Fruit fly (Drosophila melanogaster) whole organism: Measurements from ENCODE around the gene CG31676.

ENCODE experiments used
- CG8478 ChIP-seq: fragments of >200 bp; optimal IDR thresholded peaks from 2 replicates; lab custom pipeline; 2018; ENCODE audit warnings: inconsistent platforms
- Dll ChIP-seq: fragments of >200 bp; optimal IDR thresholded peaks from 2 replicates; lab custom pipeline; 2017
- EcR ChIP-seq, 2 experiments: fragments of >200 bp; optimal IDR thresholded peaks; 2 replicates each; lab custom pipeline; 2017; ENCODE audit warnings: missing biosample characterization in 2 of 2, missing genetic modification characterization in 2 of 2, missing genetic modification reagents in 2 of 2
- pan ChIP-seq: fragments of >200 bp; optimal IDR thresholded peaks from 2 replicates; lab custom pipeline; 2017
- psq ChIP-seq: fragments of >200 bp; optimal IDR thresholded peaks from 2 replicates; lab custom pipeline; 2017
- usp ChIP-seq: fragments of >200 bp; optimal IDR thresholded peaks from 2 replicates; lab custom pipeline; 2017; ENCODE audit warnings: missing biosample characterization, missing genetic modification characterization, mixed read lengths

The CG31676 gene

dm6 chr2L:20883097-20883496 lies 42.5 kb downstream of the CG31676 start:
- TF ChIP-seq psq = no peak
- no peak for TF ChIP-seq CG8478 (lab: Kevin White, UChicago)
- no peak for TF ChIP-seq usp
- TF ChIP-seq Dll (lab: Kevin White, UChicago) = no peak
- no peak for TF ChIP-seq pan (lab: Kevin White, UChicago)
- TF ChIP-seq EcR (GFP tag; optimal IDR thresholded peaks at IDR 0.05; lab: Kevin White, UChicago) = no peak

dm6 chr2L:20883624-20884220 lies 43.2 kb downstream of the CG31676 start:
- TF ChIP-seq psq (no peak), Dll (lab: Kevin White, UChicago) (no peak), EcR (GFP tag; optimal IDR thresholded peaks at IDR 0.05; lab: Kevin White, UChicago) (no peak), CG8478 (lab: Kevin White, UChicago) (no peak), usp (no peak), pan (lab: Kevin White, UChicago) (no peak)

dm6 chr2L:20885889-20886507 lies 45.4 kb downstream of the CG31676 start:
- no peak for TF ChIP-seq EcR (GFP tag; optimal IDR thresholded peaks at IDR 0.05; lab: Kevin White, UChicago)
- TF ChIP-seq CG8478 (lab: Kevin White, UChicago) = no peak
- TF ChIP-seq Dll (lab: Kevin White, UChicago) = no peak
- no peak for TF ChIP-seq pan (lab: Kevin White, UChicago)
- TF ChIP-seq usp = no peak
- no peak for TF ChIP-seq psq

dm6 chr2L:20887273-20887672 lies 46.7 kb downstream of the CG31676 start:
- TF ChIP-seq pan (lab: Kevin White, UChicago) = no peak
- no peak for TF ChIP-seq CG8478 (lab: Kevin White, UChicago)
- no peak for TF ChIP-seq psq
- TF ChIP-seq EcR (GFP tag; optimal IDR thresholded peaks at IDR 0.05; lab: Kevin White, UChicago) = no peak
- TF ChIP-seq Dll (lab: Kevin White, UChicago) = no peak
- no peak for TF ChIP-seq usp

- TF ChIP-seq psq (no peak), Dll (lab: Kevin White, UChicago) (no peak), CG8478 (lab: Kevin White, UChicago) (no peak), EcR (GFP tag; optimal IDR thresholded peaks at IDR 0.05; lab: Kevin White, UChicago) (no peak), usp (no peak), pan (lab: Kevin White, UChicago) (no peak)
Measured at dm6 chr2L:20889857-20890606, 49.5 kb downstream of the CG31676 start.

dm6 chr2L:20891188-20891587 lies 50.6 kb downstream of the CG31676 start:
- TF ChIP-seq EcR (GFP tag; optimal IDR thresholded peaks at IDR 0.05; lab: Kevin White, UChicago) = no peak
- TF ChIP-seq pan (lab: Kevin White, UChicago) = no peak
- TF ChIP-seq psq = no peak
- no peak for TF ChIP-seq usp
- no peak for TF ChIP-seq CG8478 (lab: Kevin White, UChicago)
- TF ChIP-seq Dll (lab: Kevin White, UChicago) = no peak

dm6 chr2L:20896681-20897341 lies 56.3 kb downstream of the CG31676 start:
- no peak for TF ChIP-seq EcR (GFP tag; optimal IDR thresholded peaks at IDR 0.05; lab: Kevin White, UChicago)
- no peak for TF ChIP-seq psq
- no peak for TF ChIP-seq pan (lab: Kevin White, UChicago)
- TF ChIP-seq Dll (lab: Kevin White, UChicago) = no peak
- TF ChIP-seq CG8478 (lab: Kevin White, UChicago) = no peak
- TF ChIP-seq usp = no peak

dm6 chr2L:20898478-20899075 lies 58.0 kb downstream of the CG31676 start:
- TF ChIP-seq pan (lab: Kevin White, UChicago) (no peak), psq (no peak), Dll (lab: Kevin White, UChicago) (no peak), CG8478 (lab: Kevin White, UChicago) (no peak), EcR (GFP tag; optimal IDR thresholded peaks at IDR 0.05; lab: Kevin White, UChicago) (no peak), usp (no peak)
